Fruit fly (Drosophila melanogaster) whole organism, embryonic: ENCODE data around the gene lwr.

Experiments
- Awh ChIP-seq: fragments of 200-800 bp; sonication (Bioruptor generic); IDR thresholded peaks from 2 replicates; pipeline ENCODE4, ENCODE4 v1.3.6; 2022; ENCODE audit warnings: missing biosample characterization, missing genetic modification characterization
- BtbVII ChIP-seq: fragments of 200-800 bp; sonication (Bioruptor generic); optimal IDR thresholded peaks from 3 replicates; lab custom pipeline; 2017; ENCODE audit warnings: missing biosample characterization, mild to moderate bottlenecking, missing genetic modification characterization
- CG10321 ChIP-seq: fragments of 200-800 bp; sonication (Bioruptor generic); IDR thresholded peaks from 2 replicates; pipeline ENCODE4 v1.3.6; 2022; ENCODE audit warnings: missing biosample characterization, missing genetic modification characterization
- CG10959 ChIP-seq: fragments of 200-800 bp; sonication (Bioruptor generic); IDR thresholded peaks from 2 replicates; pipeline ENCODE4 v1.3.6; 2022; ENCODE audit warnings: missing biosample characterization, missing genetic modification characterization
- CG11247 ChIP-seq: fragments of 200-800 bp; sonication (Bioruptor generic); IDR thresholded peaks from 2 replicates; pipeline ENCODE4 v1.3.6; 2022; ENCODE audit warnings: missing biosample characterization, missing genetic modification characterization
- CG11560 ChIP-seq: fragments of 200-800 bp; sonication (Bioruptor generic); IDR thresholded peaks from 3 replicates; pipeline ENCODE4 v1.3.6; 2022; ENCODE audit warnings: missing biosample characterization, missing genetic modification characterization
- CG13775 ChIP-seq: fragments of 200-800 bp; sonication (Bioruptor generic); optimal IDR thresholded peaks from 3 replicates; lab custom pipeline; 2017; ENCODE audit warnings: missing biosample characterization, mild to moderate bottlenecking, missing genetic modification characterization
- CG14860 ChIP-seq: fragments of 200-800 bp; sonication (Bioruptor generic); IDR thresholded peaks from 3 replicates; pipeline ENCODE4 v1.3.6; 2022; ENCODE audit warnings: missing biosample characterization, missing genetic modification characterization; ENCODE audit not compliant: partially characterized antibody
- CG15011 ChIP-seq: fragments of 200-800 bp; sonication (Bioruptor generic); optimal IDR thresholded peaks from 3 replicates; lab custom pipeline; 2018; ENCODE audit warnings: missing biosample characterization, mild to moderate bottlenecking, missing genetic modification characterization
- CG17186 ChIP-seq: fragments of 200-800 bp; sonication (Bioruptor generic); optimal IDR thresholded peaks from 3 replicates; lab custom pipeline; 2017; ENCODE audit warnings: missing biosample characterization, missing genetic modification reagents, missing genetic modification characterization
- CG17612 ChIP-seq: fragments of 200-800 bp; sonication (Bioruptor generic); IDR thresholded peaks from 2 replicates; pipeline ENCODE4 v1.3.6; 2022; ENCODE audit warnings: missing biosample characterization, missing genetic modification characterization
- CG2875 ChIP-seq: fragments of 200-800 bp; sonication (Bioruptor generic); optimal IDR thresholded peaks from 2 replicates; lab custom pipeline; 2017; ENCODE audit warnings: missing biosample characterization, mild to moderate bottlenecking, missing genetic modification characterization, missing genetic modification reagents
- CG31388 ChIP-seq: fragments of 200-800 bp; sonication (Bioruptor generic); optimal IDR thresholded peaks from 2 replicates; lab custom pipeline; 2016; ENCODE audit warnings: missing biosample characterization, missing genetic modification characterization
- CG3407 ChIP-seq: fragments of 200-800 bp; sonication (Bioruptor generic); optimal IDR thresholded peaks from 2 replicates; lab custom pipeline; 2018; ENCODE audit warnings: missing biosample characterization, mild to moderate bottlenecking, missing genetic modification characterization
- CG3726 ChIP-seq: fragments of 200-800 bp; sonication (Bioruptor generic); IDR thresholded peaks from 3 replicates; pipeline ENCODE4, ENCODE4 v1.3.6; 2022; ENCODE audit warnings: missing biosample characterization, missing genetic modification characterization
- CG42726 ChIP-seq: fragments of 200-800 bp; sonication (Bioruptor generic); IDR thresholded peaks from 2 replicates; pipeline ENCODE4 v1.3.6; 2022; ENCODE audit warnings: missing biosample characterization, missing genetic modification characterization; ENCODE audit not compliant: partially characterized antibody
- CG43689 ChIP-seq: fragments of 200-800 bp; sonication (Bioruptor generic); IDR thresholded peaks from 2 replicates; pipeline ENCODE4 v1.3.6; 2022; ENCODE audit warnings: missing biosample characterization, missing genetic modification characterization
- CG4707 ChIP-seq: fragments of 200-800 bp; sonication (Bioruptor generic); optimal IDR thresholded peaks from 2 replicates; lab custom pipeline; 2018; ENCODE audit warnings: missing biosample characterization, mild to moderate bottlenecking, missing genetic modification characterization, moderate library complexity
- CG6254 ChIP-seq: fragments of 200-800 bp; sonication (Bioruptor generic); optimal IDR thresholded peaks from 3 replicates; lab custom pipeline; 2017; ENCODE audit warnings: mild to moderate bottlenecking, missing biosample characterization, missing genetic modification reagents, missing genetic modification characterization
- CG7839 ChIP-seq: fragments of 200-800 bp; sonication (Bioruptor generic); optimal IDR thresholded peaks from 3 replicates; lab custom pipeline; 2018; ENCODE audit warnings: missing biosample characterization, mild to moderate bottlenecking, missing genetic modification characterization, moderate library complexity
- Chrac-16 ChIP-seq: fragments of 200-800 bp; sonication (Bioruptor generic); optimal IDR thresholded peaks from 3 replicates; lab custom pipeline; 2016; ENCODE audit warnings: missing biosample characterization, missing genetic modification characterization
- Dek ChIP-seq: fragments of 200-800 bp; sonication (Bioruptor generic); optimal IDR thresholded peaks from 3 replicates; lab custom pipeline; 2019; ENCODE audit warnings: missing biosample characterization, mild to moderate bottlenecking, missing genetic modification characterization, moderate library complexity
- Elba2 ChIP-seq: fragments of 200-800 bp; sonication (Bioruptor generic); optimal IDR thresholded peaks from 3 replicates; lab custom pipeline; 2016; ENCODE audit warnings: missing biosample characterization, missing genetic modification characterization
- Gug ChIP-seq: fragments of 200-800 bp; sonication (Bioruptor generic); IDR thresholded peaks from 4 replicates; pipeline ENCODE4 v1.3.6; 2022; ENCODE audit warnings: missing biosample characterization, missing genetic modification characterization
- H15 ChIP-seq: fragments of 200-800 bp; sonication (Bioruptor generic); IDR thresholded peaks from 3 replicates; pipeline ENCODE4 v1.3.6; 2022; ENCODE audit warnings: missing biosample characterization, missing genetic modification characterization
- HHEX ChIP-seq: fragments of 200-800 bp; sonication (Bioruptor generic); optimal IDR thresholded peaks from 3 replicates; lab custom pipeline; 2017; ENCODE audit warnings: missing biosample characterization, mild to moderate bottlenecking, missing genetic modification characterization, missing genetic modification reagents
- Hand ChIP-seq: fragments of 200-800 bp; sonication (Bioruptor generic); optimal IDR thresholded peaks from 2 replicates; lab custom pipeline; 2017; ENCODE audit warnings: mild to moderate bottlenecking, missing biosample characterization, missing genetic modification reagents, missing genetic modification characterization
- Hey ChIP-seq: fragments of 200-800 bp; sonication (Bioruptor generic); optimal IDR thresholded peaks from 3 replicates; lab custom pipeline; 2018; ENCODE audit warnings: missing biosample characterization, mild to moderate bottlenecking, missing genetic modification characterization
- Max ChIP-seq: fragments of 200-800 bp; sonication (Bioruptor generic); optimal IDR thresholded peaks from 2 replicates; lab custom pipeline; 2016; ENCODE audit warnings: missing biosample characterization, mild to moderate bottlenecking, missing genetic modification characterization
- Nf-YB ChIP-seq: fragments of 200-800 bp; sonication (Bioruptor generic); optimal IDR thresholded peaks from 3 replicates; lab custom pipeline; 2019; ENCODE audit warnings: missing biosample characterization, mild to moderate bottlenecking, missing genetic modification characterization, moderate library complexity
- Oaz ChIP-seq: fragments of 200-800 bp; sonication (Bioruptor generic); IDR thresholded peaks from 2 replicates; pipeline ENCODE4 v1.3.6; 2022; ENCODE audit warnings: missing biosample characterization, missing genetic modification characterization
- Scr ChIP-seq: fragments of 200-800 bp; sonication (Bioruptor generic); IDR thresholded peaks from 2 replicates; pipeline ENCODE4 v1.3.6; 2022; ENCODE audit warnings: missing biosample characterization, missing genetic modification characterization; ENCODE audit not compliant: partially characterized antibody
- Stat92E ChIP-seq, 3 experiments: fragments of >200 bp in 2 of 3; fragments of 200-800 bp in 1 of 3; sonication (Bioruptor generic) in 1 of 3; optimal IDR thresholded peaks; 2 replicates each; lab custom pipeline; 2017 to 2019; ENCODE audit warnings: missing biosample characterization in 3 of 3, missing genetic modification characterization in 3 of 3, mild to moderate bottlenecking in 1 of 3, moderate library complexity in 1 of 3
- Xrp1 ChIP-seq: fragments of 200-800 bp; sonication (Bioruptor generic); IDR thresholded peaks from 2 replicates; pipeline ENCODE4 v1.3.6; 2022; ENCODE audit warnings: missing biosample characterization, missing genetic modification characterization
- aop ChIP-seq: fragments of 200-800 bp; sonication (Bioruptor generic); IDR thresholded peaks from 2 replicates; pipeline ENCODE4 v1.3.6; 2022; ENCODE audit warnings: missing biosample characterization, missing genetic modification characterization
- bab2 ChIP-seq: fragments of 200-800 bp; sonication (Bioruptor generic); optimal IDR thresholded peaks from 2 replicates; lab custom pipeline; 2016; ENCODE audit warnings: missing biosample characterization, missing genetic modification characterization
- cad ChIP-seq: fragments of >200 bp; optimal IDR thresholded peaks from 2 replicates; lab custom pipeline; 2017; ENCODE audit warnings: missing biosample characterization, missing genetic modification characterization
- cas ChIP-seq: fragments of 200-800 bp; sonication (Bioruptor generic); IDR thresholded peaks from 2 replicates; pipeline ENCODE4 v1.3.6; 2022; ENCODE audit warnings: missing biosample characterization, missing genetic modification characterization
- crc ChIP-seq: fragments of 200-800 bp; sonication (Bioruptor generic); optimal IDR thresholded peaks from 2 replicates; lab custom pipeline; 2016; ENCODE audit warnings: missing biosample characterization, missing genetic modification characterization
- cwo ChIP-seq: fragments of 200-800 bp; sonication (Bioruptor generic); optimal IDR thresholded peaks from 3 replicates; lab custom pipeline; 2017; ENCODE audit warnings: missing biosample characterization, missing genetic modification characterization, mild to moderate bottlenecking, moderate library complexity, missing genetic modification reagents
- ftz-f1 ChIP-seq: fragments of 200-800 bp; sonication (Bioruptor generic); optimal IDR thresholded peaks from 2 replicates; lab custom pipeline; 2016; ENCODE audit warnings: missing biosample characterization, missing genetic modification characterization
- fu2 ChIP-seq: fragments of 200-800 bp; sonication (Bioruptor generic); optimal IDR thresholded peaks from 2 replicates; lab custom pipeline; 2016; ENCODE audit warnings: missing biosample characterization, missing genetic modification characterization
- gsb ChIP-seq: fragments of 200-800 bp; sonication (Bioruptor generic); IDR thresholded peaks from 2 replicates; pipeline ENCODE4 v1.3.6; 2022; ENCODE audit warnings: missing biosample characterization, missing genetic modification characterization
- jumu ChIP-seq: fragments of 200-800 bp; sonication (Bioruptor generic); optimal IDR thresholded peaks from 3 replicates; lab custom pipeline; 2016; ENCODE audit warnings: missing biosample characterization, missing genetic modification characterization
- kni ChIP-seq: fragments of 200-800 bp; sonication (Bioruptor generic); optimal IDR thresholded peaks from 3 replicates; lab custom pipeline; 2017; ENCODE audit warnings: mild to moderate bottlenecking, missing biosample characterization, missing genetic modification reagents, missing genetic modification characterization
- lab ChIP-seq: fragments of 200-800 bp; sonication (Bioruptor generic); optimal IDR thresholded peaks from 3 replicates; lab custom pipeline; 2017; ENCODE audit warnings: missing biosample characterization, missing genetic modification characterization, mild to moderate bottlenecking, moderate library complexity, missing genetic modification reagents
- p53 ChIP-seq: fragments of 200-800 bp; sonication (Bioruptor generic); optimal IDR thresholded peaks from 2 replicates; lab custom pipeline; 2016; ENCODE audit warnings: missing biosample characterization, missing genetic modification characterization
- pan ChIP-seq, 4 experiments: fragments of >200 bp in 3 of 4; fragments of 200-800 bp in 1 of 4; sonication (Bioruptor generic) in 1 of 4; optimal IDR thresholded peaks in 3 of 4; IDR thresholded peaks in 1 of 4; 2 replicates each; pipeline versions ENCODE4 v1.3.6 to Lab custom; 2017 to 2022; ENCODE audit warnings: missing biosample characterization in 2 of 4, missing genetic modification characterization in 2 of 4, mixed read lengths in 1 of 4
- pita ChIP-seq: fragments of 200-800 bp; sonication (Bioruptor generic); optimal IDR thresholded peaks from 2 replicates; lab custom pipeline; 2017; ENCODE audit warnings: missing biosample characterization, mild to moderate bottlenecking, missing genetic modification characterization
- pum ChIP-seq: fragments of 200-800 bp; sonication (Bioruptor generic); optimal IDR thresholded peaks from 2 replicates; lab custom pipeline; 2016; ENCODE audit warnings: missing biosample characterization, missing genetic modification characterization
- slbo ChIP-seq: fragments of 200-800 bp; sonication (Bioruptor generic); IDR thresholded peaks from 2 replicates; pipeline ENCODE4 v1.3.6; 2022; ENCODE audit warnings: missing biosample characterization, missing genetic modification characterization

The lwr gene

dm6 chr2L:493274-493673 lies 49.1 kb downstream of the lwr start (continued):
- TF ChIP-seq Dek = no peak
- no peak for TF ChIP-seq cad (GFP tag; lab: Kevin White, UChicago)
- TF ChIP-seq CG13775 (GFP tag; lab: Kevin White, UChicago) = no peak
- no peak for TF ChIP-seq CG42726 (GFP tag; lab: Robert Waterston, UW)
- TF ChIP-seq Oaz (GFP tag; lab: Robert Waterston, UW) = no peak
- TF ChIP-seq kni (GFP tag; lab: Kevin White, UChicago) = no peak
- TF ChIP-seq pum = peak; percentile 4
- TF ChIP-seq Scr = no peak
- TF ChIP-seq fu2 (GFP tag; lab: Kevin White, UChicago) = no peak
- TF ChIP-seq Nf-YB = no peak
- TF ChIP-seq CG31388 = no peak
- peak; percentile 40 for TF ChIP-seq bab2 (GFP tag; lab: Kevin White, UChicago)
- no peak for TF ChIP-seq p53 (GFP tag; lab: Kevin White, UChicago)
- TF ChIP-seq crc (GFP tag; lab: Kevin White, UChicago) = no peak
- no peak for TF ChIP-seq Gug (GFP tag; lab: Robert Waterston, UW)
- TF ChIP-seq slbo = peak; percentile 25; the same call in 1 of the 2 replicates
- TF ChIP-seq CG2875 (GFP tag; lab: Kevin White, UChicago) = no peak
- no peak for TF ChIP-seq Awh (GFP tag; lab: Robert Waterston, UW)
- TF ChIP-seq CG43689 (GFP tag; lab: Robert Waterston, UW) = 0 out of 2 replicates have a peak, but pooled peaks have one; percentile 37
- no peak for TF ChIP-seq CG6254
- TF ChIP-seq CG10321 = no peak
- TF ChIP-seq CG7839 (tag; lab: Kevin White, UChicago) = peak; percentile 34
- no peak for TF ChIP-seq CG4707 (GFP tag; lab: Kevin White, UChicago)
- peak; percentile 48 for TF ChIP-seq Max
- no peak for TF ChIP-seq Stat92E (GFP tag; optimal IDR thresholded peaks at IDR 0.05; lab: Kevin White, UChicago)
- no peak for TF ChIP-seq pan (optimal IDR thresholded peaks at IDR 0.05; lab: Kevin White, UChicago)
- TF ChIP-seq pan (GFP tag; optimal IDR thresholded peaks at IDR 0.05 in 1 of 2, IDR thresholded peaks at IDR 0.05 in 1 of 2) = peak in 1 of 2 experiments; percentile 36
- peak; percentile 46 for TF ChIP-seq Chrac-16 (GFP tag; lab: Kevin White, UChicago)
- TF ChIP-seq pita (GFP tag; lab: Kevin White, UChicago) = no peak
- TF ChIP-seq Elba2 (GFP tag; lab: Kevin White, UChicago) = no peak
- TF ChIP-seq CG11560 (tag; lab: Robert Waterston, UW) = no peak
- TF ChIP-seq H15 = no peak
- no peak for TF ChIP-seq lab (GFP tag; lab: Kevin White, UChicago)
- no peak for TF ChIP-seq CG15011 (GFP tag; lab: Kevin White, UChicago)
- peak; percentile 12 for TF ChIP-seq jumu (GFP tag; lab: Kevin White, UChicago)
- TF ChIP-seq CG17612 (GFP tag; lab: Robert Waterston, UW) = no peak
- no peak for TF ChIP-seq Hey (tag; lab: Kevin White, UChicago)
- no peak for TF ChIP-seq HHEX (GFP tag; lab: Kevin White, UChicago)
- no peak for TF ChIP-seq CG3726 (GFP tag; lab: Robert Waterston, UW)
- TF ChIP-seq CG3407 (GFP tag; lab: Kevin White, UChicago) = no peak
- no peak for TF ChIP-seq aop
- no peak for TF ChIP-seq CG14860
- TF ChIP-seq CG17186 (GFP tag; lab: Kevin White, UChicago) = no peak
- TF ChIP-seq cwo (GFP tag; lab: Kevin White, UChicago) = no peak
- TF ChIP-seq BtbVII (GFP tag; lab: Kevin White, UChicago) = no peak
- no peak for TF ChIP-seq ftz-f1 (GFP tag; lab: Kevin White, UChicago)
- no peak for TF ChIP-seq gsb (GFP tag; lab: Robert Waterston, UW)
- TF ChIP-seq Xrp1 (GFP tag; lab: Robert Waterston, UW) = 0 out of 2 replicates have a peak, but pooled peaks have one; percentile 12
- TF ChIP-seq CG10959 = no peak
- no peak for TF ChIP-seq CG11247 (GFP tag; lab: Robert Waterston, UW)
- no peak for TF ChIP-seq cas
- TF ChIP-seq Hand (GFP tag; lab: Kevin White, UChicago) = no peak
